Worm (Caenorhabditis elegans): ENCODE results near the gene R07C12.1.

DNA sequence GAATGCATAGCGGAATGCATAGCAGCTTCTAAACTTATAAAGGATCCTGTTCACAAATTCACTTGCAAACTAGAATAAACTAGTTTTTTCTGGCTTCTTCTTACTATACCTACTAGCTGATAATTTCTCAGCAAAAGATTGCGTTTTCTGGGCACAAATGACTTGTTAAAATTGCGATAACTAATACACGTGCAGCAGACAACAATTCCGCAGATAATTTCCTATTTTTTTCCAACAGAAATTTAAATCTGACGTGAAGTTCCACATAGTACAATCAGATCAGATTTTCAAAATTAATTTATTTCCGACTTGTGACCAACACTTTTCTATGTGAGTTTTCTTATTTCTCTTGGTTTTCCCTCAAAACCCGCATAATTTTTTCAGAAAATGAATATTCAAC is 12.1 kb downstream of the R07C12.1 start, which contains the start of gene scrm-8:
- no peak for TF ChIP-seq him-1 (tag; optimal IDR thresholded peaks at IDR 0.05)
- TF ChIP-seq W03F9.2 (tag; optimal IDR thresholded peaks at IDR 0.05): no peak
- TF ChIP-seq dao-5 (tag; optimal IDR thresholded peaks at IDR 0.05): no peak
